Fruit fly (Drosophila melanogaster) whole organism, wandering third instar larva: ENCODE results near the gene Sh3beta.
A peak's percentile ranks its signal among the peaks of the same experiment; 100 is the strongest.

Experiments used
- Abd-B ChIP-seq: fragments of >200 bp; optimal IDR thresholded peaks from 2 replicates; lab custom pipeline; 2017; ENCODE audit warnings: missing biosample characterization, missing genetic modification characterization
- CG9705 ChIP-seq: fragments of 200-800 bp; sonication (Bioruptor generic); optimal IDR thresholded peaks from 2 replicates; lab custom pipeline; 2018; ENCODE audit warnings: missing biosample characterization, mild to moderate bottlenecking, missing genetic modification characterization
- CrebA ChIP-seq: fragments of 200-800 bp; sonication (Bioruptor generic); optimal IDR thresholded peaks from 2 replicates; lab custom pipeline; 2016; ENCODE audit warnings: missing biosample characterization, mild to moderate bottlenecking, missing genetic modification characterization, borderline replicate concordance
- Dif ChIP-seq: fragments of 200-275, 200-300 bp; sonication (Bioruptor generic); optimal IDR thresholded peaks from 2 replicates; lab custom pipeline; 2018; ENCODE audit warnings: missing biosample characterization, missing genetic modification characterization; ENCODE audit not compliant: partially characterized antibody
- HLH106 ChIP-seq: fragments of 200-800 bp; optimal IDR thresholded peaks from 3 replicates; lab custom pipeline; 2019; ENCODE audit warnings: missing biosample characterization, mild to moderate bottlenecking, missing genetic modification characterization, moderate library complexity
- Hnf4 ChIP-seq: fragments of 200-800 bp; sonication (Bioruptor generic); optimal IDR thresholded peaks from 2 replicates; lab custom pipeline; 2016; ENCODE audit warnings: missing biosample characterization, mild to moderate bottlenecking, missing genetic modification characterization
- Hr78 ChIP-seq: fragments of >200 bp; optimal IDR thresholded peaks from 2 replicates; lab custom pipeline; 2017; ENCODE audit warnings: missing biosample characterization, missing genetic modification characterization
- Hr83 ChIP-seq: fragments of 200-300 bp; sonication (Bioruptor generic); optimal IDR thresholded peaks from 2 replicates; lab custom pipeline; 2016; ENCODE audit warnings: missing biosample characterization, mild to moderate bottlenecking, missing genetic modification characterization, moderate library complexity; ENCODE audit not compliant: poor library complexity, severe bottlenecking
- Jra ChIP-seq: sonication (Bioruptor generic); optimal IDR thresholded peaks from 2 replicates; lab custom pipeline; 2016; ENCODE audit warnings: missing biosample characterization, missing genetic modification characterization
- Myc ChIP-seq: fragments of >200 bp; optimal IDR thresholded peaks from 2 replicates; lab custom pipeline; 2017
- N ChIP-seq: fragments of >200 bp; optimal IDR thresholded peaks from 2 replicates; lab custom pipeline; 2018; ENCODE audit warnings: missing biosample characterization, missing external identifiers, missing genetic modification characterization
- OdsH ChIP-seq: fragments of 200-800 bp; sonication (Bioruptor generic); optimal IDR thresholded peaks from 2 replicates; lab custom pipeline; 2016; ENCODE audit warnings: missing biosample characterization, mild to moderate bottlenecking, missing genetic modification characterization
- Rel ChIP-seq, 2 experiments: fragments of 200-800 bp; sonication (Bioruptor generic) in 1 of 2; optimal IDR thresholded peaks; 2 replicates in 1 of 2; 3 replicates in 1 of 2; lab custom pipeline; 2016 to 2019; ENCODE audit warnings: mild to moderate bottlenecking in 2 of 2, missing biosample characterization in 2 of 2, missing genetic modification characterization in 2 of 2, moderate library complexity in 1 of 2
- Sp1 ChIP-seq: fragments of 200-800 bp; sonication (Bioruptor generic); optimal IDR thresholded peaks from 3 replicates; lab custom pipeline; 2019; ENCODE audit warnings: missing biosample characterization, mild to moderate bottlenecking, missing genetic modification characterization, moderate library complexity
- Vsx2 ChIP-seq: fragments of 200-300, 225-300 bp; sonication (Bioruptor generic); optimal IDR thresholded peaks from 2 replicates; lab custom pipeline; 2018; ENCODE audit warnings: missing biosample characterization, missing genetic modification characterization; ENCODE audit not compliant: partially characterized antibody
- br ChIP-seq: fragments of 200-800 bp; sonication (Bioruptor generic); optimal IDR thresholded peaks from 2 replicates; lab custom pipeline; 2016; ENCODE audit warnings: missing biosample characterization, missing genetic modification characterization
- brk ChIP-seq: fragments of 200-800 bp; sonication (Bioruptor generic); optimal IDR thresholded peaks from 2 replicates; lab custom pipeline; 2016; ENCODE audit warnings: missing biosample characterization, mild to moderate bottlenecking, missing genetic modification characterization
- dl ChIP-seq, 2 experiments: fragments of 175-275, 200-275 bp in 1 of 2; fragments of 200-275 bp in 1 of 2; sonication (Bioruptor generic); optimal IDR thresholded peaks; lab custom pipeline; 2018; ENCODE audit warnings: mild to moderate bottlenecking in 2 of 2, missing biosample characterization in 2 of 2, missing genetic modification characterization in 2 of 2, moderate library complexity in 2 of 2; ENCODE audit not compliant: partially characterized antibody in 2 of 2, insufficient read depth in 1 of 2
- dmrt93B ChIP-seq: fragments of 200-800 bp; sonication (Bioruptor generic); optimal IDR thresholded peaks from 2 replicates; lab custom pipeline; 2018; ENCODE audit warnings: missing biosample characterization, mild to moderate bottlenecking, missing genetic modification characterization
- dsf ChIP-seq: sonication (Bioruptor generic); optimal IDR thresholded peaks from 2 replicates; lab custom pipeline; 2016; ENCODE audit warnings: missing biosample characterization, missing genetic modification characterization, borderline replicate concordance
- ey ChIP-seq: fragments of 200-800 bp; sonication (Bioruptor generic); optimal IDR thresholded peaks from 2 replicates; lab custom pipeline; 2016; ENCODE audit warnings: missing biosample characterization, missing genetic modification characterization
- foxo ChIP-seq, 2 experiments: fragments of 200-800 bp; sonication (Bioruptor generic); optimal IDR thresholded peaks; 2 replicates in 1 of 2; 3 replicates in 1 of 2; lab custom pipeline; 2016 to 2017; ENCODE audit warnings: missing biosample characterization in 2 of 2, missing genetic modification characterization in 2 of 2
- fru ChIP-seq: fragments of 200-800 bp; sonication (Bioruptor generic); optimal IDR thresholded peaks from 3 replicates; lab custom pipeline; 2016; ENCODE audit warnings: missing biosample characterization, mild to moderate bottlenecking, missing genetic modification characterization
- h ChIP-seq: fragments of 200-800 bp; sonication (Bioruptor generic); optimal IDR thresholded peaks from 3 replicates; lab custom pipeline; 2016; ENCODE audit warnings: missing biosample characterization, mild to moderate bottlenecking, missing genetic modification characterization
- lola ChIP-seq: fragments of >200 bp; optimal IDR thresholded peaks from 2 replicates; lab custom pipeline; 2017; ENCODE audit warnings: missing biosample characterization, missing genetic modification characterization
- pan ChIP-seq: fragments of >200 bp; optimal IDR thresholded peaks from 2 replicates; lab custom pipeline; 2017
- psq ChIP-seq: fragments of 200-800 bp; sonication (Bioruptor generic); optimal IDR thresholded peaks from 3 replicates; lab custom pipeline; 2017; ENCODE audit warnings: missing biosample characterization, mild to moderate bottlenecking, missing genetic modification characterization, moderate library complexity
- rgr ChIP-seq: fragments of 200-800 bp; sonication (Bioruptor generic); optimal IDR thresholded peaks from 3 replicates; lab custom pipeline; 2016; ENCODE audit warnings: missing biosample characterization, mild to moderate bottlenecking, missing genetic modification characterization
- sage ChIP-seq: fragments of 200-800 bp; sonication (Bioruptor generic); optimal IDR thresholded peaks from 2 replicates; lab custom pipeline; 2016; ENCODE audit warnings: missing biosample characterization, mild to moderate bottlenecking, missing genetic modification characterization
- sv ChIP-seq: fragments of 200-800 bp; sonication (Bioruptor generic); optimal IDR thresholded peaks from 3 replicates; lab custom pipeline; 2016; ENCODE audit warnings: missing biosample characterization, missing genetic modification characterization
- tai ChIP-seq: sonication (Bioruptor generic); optimal IDR thresholded peaks from 2 replicates; lab custom pipeline; 2016; ENCODE audit warnings: missing biosample characterization, missing genetic modification characterization
- usp ChIP-seq: fragments of >200 bp; optimal IDR thresholded peaks from 2 replicates; lab custom pipeline; 2017; ENCODE audit warnings: missing biosample characterization, missing genetic modification characterization
- woc ChIP-seq: sonication (Bioruptor generic); optimal IDR thresholded peaks from 2 replicates; lab custom pipeline; 2016; ENCODE audit warnings: missing biosample characterization, mild to moderate bottlenecking, missing genetic modification characterization

Sh3beta gene

dm6 chr3L:7376830-7377229 is 7.8 kb upstream of the Sh3beta start:
- TF ChIP-seq Vsx2 (GFP tag; lab: Kevin White, UChicago) = no peak
- TF ChIP-seq Sp1 (GFP tag; lab: Kevin White, UChicago) = no peak
- TF ChIP-seq Hr83 (GFP tag; lab: Kevin White, UChicago) = no peak
- no peak for TF ChIP-seq tai (GFP tag; lab: Kevin White, UChicago)
- no peak for TF ChIP-seq Jra (GFP tag; lab: Kevin White, UChicago)
- no peak for TF ChIP-seq dsf (GFP tag; lab: Kevin White, UChicago)
- no peak for TF ChIP-seq br (GFP tag; lab: Kevin White, UChicago)
- no peak for TF ChIP-seq ey (GFP tag; lab: Kevin White, UChicago)
- no peak for TF ChIP-seq Rel (GFP tag; optimal IDR thresholded peaks at IDR 0.05; lab: Kevin White, UChicago)
- TF ChIP-seq Rel (tag; optimal IDR thresholded peaks at IDR 0.05; lab: Kevin White, UChicago) = no peak
- TF ChIP-seq Hnf4 = no peak
- no peak for TF ChIP-seq pan (lab: Kevin White, UChicago)

- TF ChIP-seq CG9705 (GFP tag; lab: Kevin White, UChicago) (no peak), br (GFP tag; lab: Kevin White, UChicago) (peak; percentile 18), brk (GFP tag; lab: Kevin White, UChicago) (peak; percentile 21)
These were observed 7.1 kb upstream of the Sh3beta start for dm6 chr3L:7376151-7376550.

- peak; percentile 49 for TF ChIP-seq woc (GFP tag; lab: Kevin White, UChicago)
- no peak for TF ChIP-seq ey (GFP tag; lab: Kevin White, UChicago)
- TF ChIP-seq Myc = peak; percentile 54
These were observed 2.2 kb upstream of the Sh3beta start for dm6 chr3L:7371290-7371689.

- TF ChIP-seq h = peak; percentile 41
- TF ChIP-seq CrebA (GFP tag; lab: Kevin White, UChicago) = no peak
- peak; percentile 7 for TF ChIP-seq Hr78 (GFP tag; lab: Kevin White, UChicago)
- TF ChIP-seq Hr83 (GFP tag; lab: Kevin White, UChicago) = peak; percentile 1
- TF ChIP-seq Vsx2 (GFP tag; lab: Kevin White, UChicago) = no peak
- peak; percentile 79 for TF ChIP-seq N (GFP tag; lab: Kevin White, UChicago)
- no peak for TF ChIP-seq OdsH (GFP tag; lab: Kevin White, UChicago)
- peak; percentile 81 for TF ChIP-seq psq
- no peak for TF ChIP-seq Rel (GFP tag; optimal IDR thresholded peaks at IDR 0.05; lab: Kevin White, UChicago)
- peak; percentile 39 for TF ChIP-seq Rel (tag; optimal IDR thresholded peaks at IDR 0.05; lab: Kevin White, UChicago)
These were observed 1.3 kb upstream of the Sh3beta start for dm6 chr3L:7370231-7370882.

dm6 chr3L:7369543-7369942 is 483 bp upstream of the Sh3beta start, which contains the start of gene akirin:
akirin (plus strand) TSS chr3L:7369843.
- TF ChIP-seq br (GFP tag; lab: Kevin White, UChicago) = no peak
- TF ChIP-seq pan (lab: Kevin White, UChicago) = no peak
- no peak for TF ChIP-seq h
- no peak for TF ChIP-seq sv (GFP tag; lab: Kevin White, UChicago)
- no peak for TF ChIP-seq Vsx2 (GFP tag; lab: Kevin White, UChicago)
- no peak for TF ChIP-seq CrebA (GFP tag; lab: Kevin White, UChicago)
- TF ChIP-seq sage (GFP tag; lab: Kevin White, UChicago) = no peak
- no peak for TF ChIP-seq HLH106 (tag; lab: Kevin White, UChicago)
- peak; percentile 4 for TF ChIP-seq Myc

dm6 chr3L:7367798-7368678 is 1.0 kb downstream of the Sh3beta start:
- TF ChIP-seq HLH106 (tag; lab: Kevin White, UChicago) = peak; percentile 33
- no peak for TF ChIP-seq tai (GFP tag; lab: Kevin White, UChicago)
- TF ChIP-seq br (GFP tag; lab: Kevin White, UChicago) = no peak
- TF ChIP-seq usp (GFP tag; lab: Kevin White, UChicago) = no peak
- TF ChIP-seq psq = no peak
- peak; percentile 12 for TF ChIP-seq sage (GFP tag; lab: Kevin White, UChicago)
- peak; percentile 30 for TF ChIP-seq woc (GFP tag; lab: Kevin White, UChicago)
- no peak for TF ChIP-seq dl (GFP tag; optimal IDR thresholded peaks at IDR 0.05; lab: Kevin White, UChicago; ENCODE audit: insufficient read depth in 1 of 2, partially characterized antibody in 2 of 2)
- TF ChIP-seq foxo (GFP tag; optimal IDR thresholded peaks at IDR 0.05; lab: Kevin White, UChicago) = peak in 1 of 2 experiments; percentile 2
- TF ChIP-seq Vsx2 (GFP tag; lab: Kevin White, UChicago) = peak; percentile 97
- no peak for TF ChIP-seq ey (GFP tag; lab: Kevin White, UChicago)
- no peak for TF ChIP-seq Abd-B (GFP tag; lab: Kevin White, UChicago)
- TF ChIP-seq brk (GFP tag; lab: Kevin White, UChicago) = no peak
- peak; percentile 65 for TF ChIP-seq Jra (GFP tag; lab: Kevin White, UChicago)
- peak; percentile 10 for TF ChIP-seq rgr (GFP tag; lab: Kevin White, UChicago)
- no peak for TF ChIP-seq Dif (GFP tag; lab: Kevin White, UChicago)
- no peak for TF ChIP-seq dmrt93B (GFP tag; lab: Kevin White, UChicago)
- TF ChIP-seq fru (GFP tag; lab: Kevin White, UChicago) = peak; percentile 34
- TF ChIP-seq lola (GFP tag; lab: Kevin White, UChicago) = no peak
- no peak for TF ChIP-seq dsf (GFP tag; lab: Kevin White, UChicago)
- peak; percentile 7 for TF ChIP-seq Sp1 (GFP tag; lab: Kevin White, UChicago)
